Fruit fly (Drosophila melanogaster) whole organism: ENCODE measurements around the gene Prosalpha2.

Experiments used
- CG8478 ChIP-seq: fragments of >200 bp; optimal IDR thresholded peaks from 2 replicates; lab custom pipeline; 2018; ENCODE audit warnings: inconsistent platforms
- Dll ChIP-seq: fragments of >200 bp; optimal IDR thresholded peaks from 2 replicates; lab custom pipeline; 2017
- EcR ChIP-seq, 2 experiments: fragments of >200 bp; optimal IDR thresholded peaks; 2 replicates each; lab custom pipeline; 2017; ENCODE audit warnings: missing biosample characterization in 2 of 2, missing genetic modification characterization in 2 of 2, missing genetic modification reagents in 2 of 2
- pan ChIP-seq: fragments of >200 bp; optimal IDR thresholded peaks from 2 replicates; lab custom pipeline; 2017
- psq ChIP-seq: fragments of >200 bp; optimal IDR thresholded peaks from 2 replicates; lab custom pipeline; 2017
- usp ChIP-seq: fragments of >200 bp; optimal IDR thresholded peaks from 2 replicates; lab custom pipeline; 2017; ENCODE audit warnings: missing biosample characterization, missing genetic modification characterization, mixed read lengths

DNA sequence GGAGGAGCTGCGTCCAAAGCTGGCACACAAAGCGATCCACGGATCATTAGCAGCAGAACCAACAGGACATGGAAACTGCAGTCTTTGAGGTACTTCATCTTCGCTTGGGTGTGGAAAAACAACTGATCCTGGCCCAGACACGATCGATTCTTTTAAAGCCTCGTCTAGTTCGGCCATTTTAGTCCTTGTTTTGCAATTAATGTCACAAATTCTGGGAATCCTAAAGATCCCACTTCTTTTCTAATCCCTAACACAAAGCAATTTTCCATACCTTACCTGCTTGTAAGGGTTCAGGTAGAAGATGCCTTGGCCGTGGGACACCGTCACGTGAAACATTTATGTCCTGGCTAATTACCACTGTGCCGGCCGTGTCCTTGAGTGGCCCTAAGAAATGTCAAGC is 48.6 kb upstream of the Prosalpha2 start, which contains the start of gene CG10035:
- TF ChIP-seq psq (lab: Kevin White, UChicago) (no peak), EcR (GFP tag; optimal IDR thresholded peaks at IDR 0.05; lab: Kevin White, UChicago) (no peak), CG8478 (lab: Kevin White, UChicago) (no peak), usp (GFP tag; lab: Kevin White, UChicago) (no peak), pan (lab: Kevin White, UChicago) (no peak), Dll (lab: Kevin White, UChicago) (no peak)
